Worm (Caenorhabditis elegans) whole organism, L3 larva: Measurements from ENCODE around the gene srh-194.

Experiments
- R02D3.7 ChIP-seq: fragments of 150-350 bp; optimal IDR thresholded peaks from 2 replicates; lab custom pipeline; 2014; ENCODE audit warnings: missing biosample characterization, missing genetic modification characterization
- ZK546.5 ChIP-seq: sonication (generic microtip); optimal IDR thresholded peaks from 2 replicates; lab custom pipeline; 2017; ENCODE audit warnings: missing biosample characterization, missing genetic modification characterization
- ama-1 ChIP-seq: fragments of 150-350 bp; optimal IDR thresholded peaks from 2 replicates; lab custom pipeline; 2018
- ceh-82 ChIP-seq: fragments of 150-350 bp; optimal IDR thresholded peaks from 2 replicates; lab custom pipeline; 2014; ENCODE audit warnings: missing biosample characterization, missing genetic modification characterization
- daf-12 ChIP-seq: fragments of 150-350 bp; optimal IDR thresholded peaks from 2 replicates; lab custom pipeline; 2014; ENCODE audit warnings: missing biosample characterization, missing genetic modification reagents, missing genetic modification characterization
- egl-27 ChIP-seq: sonication (generic microtip); optimal IDR thresholded peaks from 4 replicates; lab custom pipeline; 2017; ENCODE audit warnings: missing biosample characterization, missing genetic modification reagents, missing genetic modification characterization
- egl-5 ChIP-seq: fragments of 150-350 bp; optimal IDR thresholded peaks from 2 replicates; lab custom pipeline; 2017; ENCODE audit warnings: missing biosample characterization, missing genetic modification reagents, missing genetic modification characterization, inconsistent platforms
- elt-1 ChIP-seq: fragments of 150-350 bp; optimal IDR thresholded peaks from 2 replicates; lab custom pipeline; 2014; ENCODE audit warnings: missing biosample characterization, missing genetic modification characterization
- elt-2 ChIP-seq: sonication (generic microtip); optimal IDR thresholded peaks from 2 replicates; lab custom pipeline; 2016; ENCODE audit warnings: missing genetic modification reagents, mild to moderate bottlenecking, missing genetic modification characterization, missing compliant biosample characterization
- elt-3 ChIP-seq, 3 experiments: fragments of 150-350 bp in 1 of 3; sonication (generic microtip) in 2 of 3; optimal IDR thresholded peaks; 2 replicates in 2 of 3; 4 replicates in 1 of 3; lab custom pipeline; 2014 to 2017; ENCODE audit warnings: missing biosample characterization in 3 of 3, missing genetic modification characterization in 3 of 3
- eor-1 ChIP-seq, 2 experiments: fragments of 150-350 bp; optimal IDR thresholded peaks; 2 replicates each; lab custom pipeline; 2014 to 2018; ENCODE audit warnings: missing biosample characterization in 2 of 2, missing genetic modification characterization in 2 of 2
- fkh-10 ChIP-seq: sonication (generic microtip); optimal IDR thresholded peaks from 2 replicates; lab custom pipeline; 2017; ENCODE audit warnings: missing biosample characterization, missing genetic modification reagents, missing genetic modification characterization
- fkh-2 ChIP-seq: fragments of 150-350 bp; optimal IDR thresholded peaks from 2 replicates; lab custom pipeline; 2014; ENCODE audit warnings: missing biosample characterization, missing genetic modification reagents, missing genetic modification characterization
- fos-1 ChIP-seq: fragments of 150-350 bp; optimal IDR thresholded peaks from 2 replicates; lab custom pipeline; 2014; ENCODE audit warnings: missing biosample characterization, missing genetic modification characterization
- jun-1 ChIP-seq: fragments of 150-350 bp; optimal IDR thresholded peaks from 2 replicates; lab custom pipeline; 2014; ENCODE audit warnings: missing biosample characterization, missing genetic modification reagents, missing genetic modification characterization
- lsy-12 ChIP-seq: sonication (generic microtip); optimal IDR thresholded peaks from 2 replicates; lab custom pipeline; 2016; ENCODE audit warnings: mild to moderate bottlenecking, missing genetic modification characterization, missing compliant biosample characterization
- mdl-1 ChIP-seq: fragments of 150-350 bp; optimal IDR thresholded peaks from 2 replicates; lab custom pipeline; 2014; ENCODE audit warnings: missing biosample characterization, missing genetic modification characterization
- mml-1 ChIP-seq: fragments of 150-350 bp; sonication (generic microtip); optimal IDR thresholded peaks from 3 replicates; lab custom pipeline; 2014; ENCODE audit warnings: missing biosample characterization, missing genetic modification characterization
- nhr-11 ChIP-seq: fragments of 150-350 bp; optimal IDR thresholded peaks from 2 replicates; lab custom pipeline; 2014; ENCODE audit warnings: missing biosample characterization, missing genetic modification characterization
- nhr-12 ChIP-seq: fragments of 150-350 bp; optimal IDR thresholded peaks from 2 replicates; lab custom pipeline; 2014; ENCODE audit warnings: missing biosample characterization, missing genetic modification characterization
- nhr-237 ChIP-seq: fragments of 150-350 bp; optimal IDR thresholded peaks from 2 replicates; lab custom pipeline; 2014; ENCODE audit warnings: missing biosample characterization, missing genetic modification characterization
- nhr-25 ChIP-seq: sonication (generic microtip); optimal IDR thresholded peaks from 2 replicates; lab custom pipeline; 2017; ENCODE audit warnings: missing biosample characterization, missing genetic modification characterization
- nhr-43 ChIP-seq: sonication (generic microtip); optimal IDR thresholded peaks from 2 replicates; lab custom pipeline; 2016; ENCODE audit warnings: mild to moderate bottlenecking, missing genetic modification characterization, missing compliant biosample characterization; ENCODE audit not compliant: poor library complexity, severe bottlenecking
- nhr-67 ChIP-seq: fragments of 150-350 bp; optimal IDR thresholded peaks from 2 replicates; lab custom pipeline; 2014; ENCODE audit warnings: missing biosample characterization, missing genetic modification characterization
- nhr-76 ChIP-seq: fragments of 150-350 bp; sonication (generic microtip); optimal IDR thresholded peaks from 5 replicates; lab custom pipeline; 2014; ENCODE audit warnings: missing biosample characterization, missing genetic modification characterization
- nhr-77 ChIP-seq: fragments of 150-350 bp; optimal IDR thresholded peaks from 2 replicates; lab custom pipeline; 2014; ENCODE audit warnings: missing biosample characterization, missing genetic modification characterization
- pha-4 ChIP-seq: fragments of 150-350 bp; optimal IDR thresholded peaks from 2 replicates; lab custom pipeline; 2014; ENCODE audit warnings: missing biosample characterization, missing genetic modification reagents, missing genetic modification characterization
- pqm-1 ChIP-seq: fragments of 150-350 bp; optimal IDR thresholded peaks from 2 replicates; lab custom pipeline; 2017; ENCODE audit warnings: missing biosample characterization, missing genetic modification characterization, inconsistent platforms
- skn-1 ChIP-seq: fragments of 150-350 bp; optimal IDR thresholded peaks from 2 replicates; lab custom pipeline; 2014; ENCODE audit warnings: missing biosample characterization, missing genetic modification characterization
- snpc-4 ChIP-seq: fragments of 150-350 bp; optimal IDR thresholded peaks from 2 replicates; lab custom pipeline; 2014; ENCODE audit warnings: missing biosample characterization, missing genetic modification characterization
- tbx-2 ChIP-seq: sonication (generic microtip); optimal IDR thresholded peaks from 2 replicates; lab custom pipeline; 2016; ENCODE audit warnings: mild to moderate bottlenecking, missing genetic modification characterization, missing compliant biosample characterization
- unc-39 ChIP-seq: sonication (generic microtip); optimal IDR thresholded peaks from 4 replicates; lab custom pipeline; 2017; ENCODE audit warnings: missing biosample characterization, missing genetic modification characterization
- unc-62 ChIP-seq: fragments of 150-350 bp; sonication (generic microtip); optimal IDR thresholded peaks from 4 replicates; lab custom pipeline; 2014; ENCODE audit warnings: missing biosample characterization, missing genetic modification reagents, missing genetic modification characterization
- zag-1 ChIP-seq: fragments of 150-350 bp; optimal IDR thresholded peaks from 2 replicates; lab custom pipeline; 2014; ENCODE audit warnings: missing biosample characterization, missing genetic modification characterization
- ztf-11 ChIP-seq: fragments of 150-350 bp; optimal IDR thresholded peaks from 2 replicates; lab custom pipeline; 2014; ENCODE audit warnings: missing biosample characterization, missing genetic modification characterization
- ztf-4 ChIP-seq: fragments of 150-350 bp; optimal IDR thresholded peaks from 2 replicates; lab custom pipeline; 2014; ENCODE audit warnings: missing biosample characterization, missing genetic modification characterization

srh-194 gene

DNA sequence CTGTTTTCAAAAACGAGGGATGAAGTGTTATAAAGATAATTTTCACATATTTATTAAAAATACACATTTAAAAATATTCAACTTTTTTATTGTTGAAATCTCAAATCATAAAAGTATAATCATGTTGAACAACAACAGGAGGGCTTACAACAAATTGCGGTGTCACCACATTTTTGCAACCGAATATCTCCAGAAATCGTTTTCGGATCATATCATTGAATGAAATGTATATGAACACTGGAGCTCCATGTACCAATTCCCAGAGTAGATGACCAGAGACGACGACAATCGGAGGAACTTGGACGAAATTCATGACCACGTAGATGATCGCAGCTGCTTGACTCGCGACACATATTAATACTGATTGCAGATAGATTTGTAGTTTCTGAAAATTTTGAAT lies 31.9 kb downstream of the srh-194 start:
- no peak for TF ChIP-seq fkh-2 (tag; lab: Kevin White, UChicago)
- no peak for TF ChIP-seq mml-1
- no peak for TF ChIP-seq zag-1 (tag; lab: Kevin White, UChicago)
- TF ChIP-seq skn-1 = no peak
- TF ChIP-seq nhr-43 (tag; lab: Kevin White, UChicago) = no peak
- no peak for TF ChIP-seq nhr-12 (tag; lab: Kevin White, UChicago)
- TF ChIP-seq unc-39 (tag; lab: Kevin White, UChicago) = no peak
- TF ChIP-seq pha-4 = no peak
- no peak for TF ChIP-seq elt-3 (tag; optimal IDR thresholded peaks at IDR 0.05; lab: Kevin White, UChicago)
- TF ChIP-seq eor-1 (tag; optimal IDR thresholded peaks at IDR 0.05; lab: Kevin White, UChicago) = no peak

ce11 chrV:4260090-4260489 lies 33.2 kb downstream of the srh-194 start, which contains the start of gene srt-3:
Gene srt-3 (minus strand): TSS chrV:4260190.
- TF ChIP-seq unc-39 (tag; lab: Kevin White, UChicago) (no peak), pqm-1 (tag; lab: Kevin White, UChicago) (no peak), jun-1 (tag; lab: Kevin White, UChicago) (no peak), pha-4 (no peak), egl-27 (tag; lab: Kevin White, UChicago) (no peak), elt-2 (tag; lab: Kevin White, UChicago) (no peak), nhr-11 (tag; lab: Kevin White, UChicago) (no peak), fkh-10 (GFP tag; lab: Kevin White, UChicago) (no peak), nhr-77 (tag; lab: Kevin White, UChicago) (no peak), ztf-11 (tag; lab: Kevin White, UChicago) (no peak), fkh-2 (tag; lab: Kevin White, UChicago) (no peak), elt-1 (no peak), nhr-67 (tag; lab: Kevin White, UChicago) (no peak), lsy-12 (tag; lab: Kevin White, UChicago) (no peak), nhr-12 (tag; lab: Kevin White, UChicago) (no peak), snpc-4 (tag; lab: Kevin White, UChicago) (no peak), egl-5 (tag; lab: Kevin White, UChicago) (no peak), R02D3.7 (tag; lab: Kevin White, UChicago) (no peak), zag-1 (tag; lab: Kevin White, UChicago) (no peak)

DNA sequence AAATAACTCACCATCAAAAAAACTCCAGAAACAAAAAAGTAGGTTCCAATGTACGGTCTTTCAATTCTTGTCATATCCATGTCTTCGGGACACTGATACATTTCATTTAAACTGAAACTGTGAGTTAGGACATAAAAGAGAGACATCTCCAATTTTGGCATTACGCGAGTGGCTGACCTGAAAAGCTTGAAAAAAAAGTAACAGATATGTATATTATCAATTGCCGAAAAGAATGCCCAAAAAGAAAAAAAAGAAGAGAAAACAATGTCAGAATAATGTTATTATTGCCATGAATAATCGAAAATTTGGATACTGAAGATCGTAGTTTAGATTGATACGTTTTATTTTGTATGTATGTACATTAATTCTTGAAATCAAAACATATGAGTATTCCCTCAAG lies 36.9 kb downstream of the srh-194 start, which contains the start of gene srt-14:
Gene srt-14 (minus strand): TSS at position 101 of the 400 bp plus-strand sequence.
- TF ChIP-seq nhr-25 (tag; lab: Kevin White, UChicago) (no peak), nhr-11 (tag; lab: Kevin White, UChicago) (no peak)
- TF ChIP-seq, all 47 proteins: peak for 0

DNA sequence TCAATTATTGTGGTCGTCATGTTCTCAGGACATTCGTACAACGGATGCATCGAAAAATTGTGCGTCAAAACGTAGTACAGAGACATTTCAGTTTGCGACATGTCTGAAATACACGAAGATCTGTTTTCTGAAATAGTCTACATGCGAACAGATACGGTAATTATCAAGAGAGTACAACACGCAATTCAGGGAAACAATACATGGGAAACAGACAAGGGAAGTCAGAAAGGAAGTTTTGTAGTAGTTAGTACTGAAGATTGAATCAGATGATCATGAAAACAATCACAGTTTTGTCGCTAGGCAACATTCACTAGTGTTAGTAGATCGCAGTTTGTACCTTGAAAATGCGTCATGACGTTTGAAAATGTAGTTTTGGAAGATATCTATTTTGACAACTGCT lies 43.3 kb downstream of the srh-194 start, which contains the start of gene srt-13:
Gene srt-13 (minus strand): TSS at position 101 of the 400 bp plus-strand sequence.
- TF ChIP-seq ceh-82 (tag; lab: Kevin White, UChicago) (no peak), ama-1 (lab: Kevin White, UChicago) (no peak), nhr-77 (tag; lab: Kevin White, UChicago) (no peak), nhr-237 (tag; lab: Kevin White, UChicago) (no peak), egl-5 (tag; lab: Kevin White, UChicago) (no peak), nhr-11 (tag; lab: Kevin White, UChicago) (no peak), nhr-12 (tag; lab: Kevin White, UChicago) (no peak), pqm-1 (tag; lab: Kevin White, UChicago) (no peak), daf-12 (tag; lab: Kevin White, UChicago) (no peak), nhr-76 (tag; lab: Kevin White, UChicago) (no peak), tbx-2 (no peak), fos-1 (tag; lab: Kevin White, UChicago) (no peak), unc-62 (no peak), elt-3 (tag; optimal IDR thresholded peaks at IDR 0.05; lab: Kevin White, UChicago) (no peak), mdl-1 (tag; lab: Kevin White, UChicago) (no peak), ZK546.5 (tag; lab: Kevin White, UChicago) (no peak), ztf-4 (tag; lab: Kevin White, UChicago) (no peak), zag-1 (tag; lab: Kevin White, UChicago) (no peak), nhr-67 (tag; lab: Kevin White, UChicago) (no peak), ztf-11 (tag; lab: Kevin White, UChicago) (no peak)
